Fruit fly (Drosophila melanogaster): Measurements from ENCODE around the gene CG18294.
A peak's percentile ranks its signal among the peaks of the same experiment; 100 is the strongest.

CG18294 gene

dm6 chr3L:19446394-19447349 is 28.7 kb downstream of the CG18294 start, which contains the start of the genes CG33062 and Chd3 (continued):
- TF ChIP-seq az2 (GFP tag; optimal IDR thresholded peaks at IDR 0.05): peak; percentile 13
- peak; percentile 19 for TF ChIP-seq CG9727 (GFP tag; optimal IDR thresholded peaks at IDR 0.05)
- no peak for TF ChIP-seq Nf-YB (GFP tag; optimal IDR thresholded peaks at IDR 0.05)
- no peak for TF ChIP-seq gro (GFP tag; optimal IDR thresholded peaks at IDR 0.05)
- no peak for TF ChIP-seq Gsc (GFP tag; IDR thresholded peaks at IDR 0.05)
- peak; percentile 7 for TF ChIP-seq jumu (GFP tag; optimal IDR thresholded peaks at IDR 0.05)
- TF ChIP-seq mld (GFP tag; IDR thresholded peaks at IDR 0.05; ENCODE audit: partially characterized antibody): 0 out of 3 replicates have a peak, but pooled peaks have one; percentile 12
- TF ChIP-seq CG14860 (GFP tag; IDR thresholded peaks at IDR 0.05; ENCODE audit: partially characterized antibody): no peak
- no peak for TF ChIP-seq fru (optimal IDR thresholded peaks at IDR 0.05)
- TF ChIP-seq Ets65A (GFP tag): peak; percentile 94
- no peak for TF ChIP-seq Dbx (GFP tag; IDR thresholded peaks at IDR 0.05)
- peak in 1 of 2 experiments; percentile 67 for TF ChIP-seq Dfd (GFP tag; optimal IDR thresholded peaks at IDR 0.05)
- no peak for TF ChIP-seq CG15514 (GFP tag; optimal IDR thresholded peaks at IDR 0.05)
- no peak for TF ChIP-seq CG10959 (GFP tag; IDR thresholded peaks at IDR 0.05)
- no peak for TF ChIP-seq Doc3 (GFP tag; IDR thresholded peaks at IDR 0.05; ENCODE audit: partially characterized antibody)
- TF ChIP-seq CkIIα-i1 (GFP tag; IDR thresholded peaks at IDR 0.05): no peak
- TF ChIP-seq Vsx1 (GFP tag; optimal IDR thresholded peaks at IDR 0.05): no peak
- peak; percentile 22; the same call in 1 of the 3 replicates for TF ChIP-seq croc (GFP tag; conservative IDR thresholded peaks at IDR 0.05)
- no peak for TF ChIP-seq ranshi (GFP tag; IDR thresholded peaks at IDR 0.05)
- no peak for TF ChIP-seq inv (GFP tag; IDR thresholded peaks at IDR 0.05; ENCODE audit: partially characterized antibody)
- no peak for TF ChIP-seq usp (GFP tag; optimal IDR thresholded peaks at IDR 0.05)
- TF ChIP-seq lbe (GFP tag; optimal IDR thresholded peaks at IDR 0.05): no peak
- no peak for TF ChIP-seq CG13296 (GFP tag; optimal IDR thresholded peaks at IDR 0.05)
- TF ChIP-seq CG8944 (GFP tag; optimal IDR thresholded peaks at IDR 0.05): no peak
- TF ChIP-seq cad (GFP tag; optimal IDR thresholded peaks at IDR 0.05): no peak
- TF ChIP-seq CG3163 (GFP tag; optimal IDR thresholded peaks at IDR 0.05): no peak
- TF ChIP-seq CG14965 (GFP tag; optimal IDR thresholded peaks at IDR 0.05; ENCODE audit: borderline replicate concordance): no peak
- TF ChIP-seq ham (GFP tag; IDR thresholded peaks at IDR 0.05): no peak
- no peak for TF ChIP-seq CG3407 (GFP tag; optimal IDR thresholded peaks at IDR 0.05)
- TF ChIP-seq Stat92E (GFP tag; optimal IDR thresholded peaks at IDR 0.05): no peak
- TF ChIP-seq Lpt (GFP tag; optimal IDR thresholded peaks at IDR 0.05): no peak
- no peak; the same call in 1 of the 2 replicates for TF ChIP-seq vvl (GFP tag; IDR thresholded peaks at IDR 0.05)
- TF ChIP-seq psq (GFP tag; optimal IDR thresholded peaks at IDR 0.05): no peak
- no peak for TF ChIP-seq Dip3 (GFP tag; optimal IDR thresholded peaks at IDR 0.05)
- no peak for TF ChIP-seq Fer3 (tag; optimal IDR thresholded peaks at IDR 0.05)
- peak; percentile 23 for TF ChIP-seq CG8388 (GFP tag; optimal IDR thresholded peaks at IDR 0.05)
- TF ChIP-seq hbn (GFP tag; IDR thresholded peaks at IDR 0.05; ENCODE audit: partially characterized antibody): 0 out of 2 replicates have a peak, but pooled peaks have one; percentile 15
- no peak for TF ChIP-seq pan (optimal IDR thresholded peaks at IDR 0.05)
- peak in 1 of 2 experiments; percentile 8 for TF ChIP-seq pan (GFP tag; optimal IDR thresholded peaks at IDR 0.05 in 1 of 2, IDR thresholded peaks at IDR 0.05 in 1 of 2)
- peak; percentile 39 for TF ChIP-seq CG12391 (tag; optimal IDR thresholded peaks at IDR 0.05)
- TF ChIP-seq ATbp (GFP tag; optimal IDR thresholded peaks at IDR 0.05): no peak
- no peak for TF ChIP-seq Optix (GFP tag; IDR thresholded peaks at IDR 0.05)
- TF ChIP-seq D (optimal IDR thresholded peaks at IDR 0.05): no peak
- TF ChIP-seq D (GFP tag; optimal IDR thresholded peaks at IDR 0.05): no peak
- no peak for TF ChIP-seq Chrac-16 (GFP tag; optimal IDR thresholded peaks at IDR 0.05)
- TF ChIP-seq dati (GFP tag; IDR thresholded peaks at IDR 0.05): no peak
- TF ChIP-seq Hsf (GFP tag; optimal IDR thresholded peaks at IDR 0.05): no peak
- peak; percentile 53; the same call in 1 of the 2 replicates for TF ChIP-seq Ptx1 (GFP tag; IDR thresholded peaks at IDR 0.05)
- peak in 1 of 2 experiments; percentile 8 for TF ChIP-seq Hr51 (GFP tag; optimal IDR thresholded peaks at IDR 0.05)

All from whole organism, embryonic.